Worm (Caenorhabditis elegans) whole organism, early embryonic: ENCODE measurements around the gene eak-3.

ENCODE experiments used
- B0310.2 ChIP-seq: sonication (generic microtip); optimal IDR thresholded peaks from 2 replicates; lab custom pipeline; 2016; ENCODE audit warnings: mild to moderate bottlenecking, missing genetic modification characterization, missing compliant biosample characterization
- F13C5.2 ChIP-seq: sonication (generic microtip); optimal IDR thresholded peaks from 2 replicates; lab custom pipeline; 2017; ENCODE audit warnings: mild to moderate bottlenecking, missing genetic modification characterization, inconsistent platforms, missing compliant biosample characterization
- ama-1 ChIP-seq: fragments of 150-350 bp; optimal IDR thresholded peaks from 2 replicates; lab custom pipeline; 2014
- ceh-13 ChIP-seq: fragments of 200-800 bp; sonication (Bioruptor generic); optimal IDR thresholded peaks from 2 replicates; lab custom pipeline; 2018; ENCODE audit warnings: mild to moderate bottlenecking, missing genetic modification characterization, missing compliant biosample characterization
- ets-7 ChIP-seq: sonication (generic microtip); optimal IDR thresholded peaks from 2 replicates; lab custom pipeline; 2016; ENCODE audit warnings: missing genotype, missing genetic modification characterization, missing compliant biosample characterization
- flt-1 ChIP-seq: fragments of 200-800 bp; sonication (Bioruptor generic); IDR thresholded peaks from 2 replicates; pipeline ENCODE4 v1.3.6; 2022; ENCODE audit warnings: missing genetic modification characterization, missing compliant biosample characterization
- hmbx-1 ChIP-seq: sonication (generic microtip); optimal IDR thresholded peaks from 2 replicates; lab custom pipeline; 2016; ENCODE audit warnings: mild to moderate bottlenecking, missing genetic modification characterization, missing compliant biosample characterization
- sea-1 ChIP-seq: fragments of 200-800 bp; sonication (Bioruptor generic); conservative IDR thresholded peaks from 2 replicates; pipeline ENCODE4 v1.3.6; 2022; ENCODE audit warnings: missing genetic modification characterization, missing compliant biosample characterization
- tbx-11 ChIP-seq: fragments of 200-800 bp; sonication (Bioruptor generic); IDR thresholded peaks from 2 replicates; pipeline ENCODE4 v1.3.6; 2022; ENCODE audit warnings: missing genetic modification characterization, missing compliant biosample characterization
- tbx-37 ChIP-seq: fragments of 200-800 bp; sonication (Bioruptor generic); conservative IDR thresholded peaks from 2 replicates; pipeline ENCODE4 v1.3.6; 2022; ENCODE audit warnings: missing genetic modification reagents, missing genetic modification characterization, missing compliant biosample characterization

- TF ChIP-seq ama-1 (lab: Kevin White, UChicago) = no peak
- no peak for TF ChIP-seq tbx-37
- TF ChIP-seq tbx-11 (GFP tag; lab: Robert Waterston, UW) = no peak
- no peak for TF ChIP-seq F13C5.2 (tag; lab: Kevin White, UChicago)
- TF ChIP-seq flt-1 (GFP tag; lab: Robert Waterston, UW) = no peak
- TF ChIP-seq ets-7 (tag; lab: Kevin White, UChicago) = no peak
- no peak for TF ChIP-seq hmbx-1
- no peak for TF ChIP-seq sea-1 (GFP tag; lab: Robert Waterston, UW)
- TF ChIP-seq ceh-13 (GFP tag; lab: Kevin White, UChicago) = no peak
- TF ChIP-seq B0310.2 (tag; lab: Kevin White, UChicago) = no peak
Measured at ce11 chrIII:1173331-1173730, 3.0 kb downstream of the eak-3 start.
